Fruit fly (Drosophila melanogaster): Measurements from ENCODE around the gene CG3062.

DNA sequence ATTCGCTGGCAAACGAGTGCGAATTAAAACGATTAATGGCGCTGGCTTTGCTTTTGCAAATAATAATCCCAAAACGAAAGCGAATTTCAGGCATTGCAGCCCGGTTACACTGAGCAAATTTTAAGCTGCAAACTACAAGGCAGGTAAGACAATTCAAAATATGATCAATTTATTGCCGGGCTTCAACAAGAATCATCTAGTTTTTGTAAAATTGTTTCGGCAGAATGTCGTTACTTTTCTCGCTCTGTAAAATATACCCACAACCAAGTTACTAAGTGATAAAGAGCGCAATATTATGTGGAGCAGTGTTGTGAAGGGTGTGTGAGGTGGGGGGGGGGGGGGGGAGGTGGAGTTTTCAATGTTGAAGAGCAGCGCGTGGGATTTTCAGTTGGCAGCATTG is 29.7 kb downstream of the CG3062 start:
- TF ChIP-seq fkh (GFP tag; optimal IDR thresholded peaks at IDR 0.05) (no peak), CG10631 (GFP tag; optimal IDR thresholded peaks at IDR 0.05) (peak; percentile 8), CG15336 (GFP tag; IDR thresholded peaks at IDR 0.05) (0 out of 2 replicates have a peak, but pooled peaks have one; percentile 10), CG11762 (GFP tag; optimal IDR thresholded peaks at IDR 0.05; ENCODE audit: insufficient read depth) (no peak), CG3032 (tag; optimal IDR thresholded peaks at IDR 0.05) (no peak), ss (GFP tag; optimal IDR thresholded peaks at IDR 0.05) (no peak), OdsH (GFP tag; optimal IDR thresholded peaks at IDR 0.05) (peak; percentile 29), Smox (GFP tag; optimal IDR thresholded peaks at IDR 0.05) (peak; percentile 31), Sox102F (GFP tag; optimal IDR thresholded peaks at IDR 0.05) (no peak), eg (GFP tag; IDR thresholded peaks at IDR 0.05) (peak; percentile 52; the same call in 1 of the 3 replicates), CG6854 (GFP tag; optimal IDR thresholded peaks at IDR 0.05) (no peak), Ets21C (GFP tag; optimal IDR thresholded peaks at IDR 0.05) (peak; percentile 8)

All from whole organism, prepupa.